Fruit fly (Drosophila melanogaster) whole organism, embryonic: ENCODE results near the gene CG14958.

Source experiments
- Blimp-1 ChIP-seq: fragments of 200-800 bp; sonication (Bioruptor generic); optimal IDR thresholded peaks from 3 replicates; lab custom pipeline; 2018; ENCODE audit warnings: missing biosample characterization, missing genetic modification characterization, mild to moderate bottlenecking, moderate library complexity, missing genetic modification reagents
- CG10979 ChIP-seq: fragments of 200-800 bp; sonication (Bioruptor generic); optimal IDR thresholded peaks from 2 replicates; lab custom pipeline; 2018; ENCODE audit warnings: missing biosample characterization, mild to moderate bottlenecking, missing genetic modification characterization, moderate library complexity
- CG11398 ChIP-seq: fragments of 200-800 bp; sonication (Bioruptor generic); optimal IDR thresholded peaks from 2 replicates; lab custom pipeline; 2016; ENCODE audit warnings: missing biosample characterization, missing genetic modification characterization
- CG12155 ChIP-seq: fragments of 200-800 bp; sonication (Bioruptor generic); optimal IDR thresholded peaks from 3 replicates; lab custom pipeline; 2016; ENCODE audit warnings: missing biosample characterization, missing genetic modification characterization
- CG12299 ChIP-seq: fragments of 200-800 bp; sonication (Bioruptor generic); optimal IDR thresholded peaks from 2 replicates; lab custom pipeline; 2018; ENCODE audit warnings: missing biosample characterization, mild to moderate bottlenecking, missing genetic modification characterization
- CG15479 ChIP-seq: fragments of 200-800 bp; sonication (Bioruptor generic); optimal IDR thresholded peaks from 3 replicates; lab custom pipeline; 2019; ENCODE audit warnings: missing biosample characterization, mild to moderate bottlenecking, missing genetic modification characterization, moderate library complexity
- CG17802 ChIP-seq: fragments of 200-800 bp; sonication (Bioruptor generic); optimal IDR thresholded peaks from 2 replicates; lab custom pipeline; 2018; ENCODE audit warnings: missing biosample characterization, mild to moderate bottlenecking, missing genetic modification characterization, moderate library complexity
- CG18011 ChIP-seq: fragments of 200-800 bp; sonication (Bioruptor generic); optimal IDR thresholded peaks from 2 replicates; lab custom pipeline; 2017; ENCODE audit warnings: missing biosample characterization, missing genetic modification characterization, mild to moderate bottlenecking, moderate library complexity, missing genotype
- CG18764 ChIP-seq: fragments of 200-800 bp; sonication (Bioruptor generic); optimal IDR thresholded peaks from 3 replicates; lab custom pipeline; 2016; ENCODE audit warnings: missing biosample characterization, missing genetic modification characterization
- CG2129 ChIP-seq: fragments of 200-800 bp; sonication (Bioruptor generic); IDR thresholded peaks from 2 replicates; pipeline ENCODE4 v1.3.6; 2022; ENCODE audit warnings: missing biosample characterization, missing genetic modification characterization; ENCODE audit not compliant: partially characterized antibody
- CG3281 ChIP-seq: fragments of 200-800 bp; sonication (Bioruptor generic); optimal IDR thresholded peaks from 3 replicates; lab custom pipeline; 2017; ENCODE audit warnings: missing biosample characterization, mild to moderate bottlenecking, missing genetic modification characterization
- CG34422 ChIP-seq: fragments of 200-800 bp; sonication (Bioruptor generic); IDR thresholded peaks from 3 replicates; pipeline ENCODE4 v1.3.6; 2022; ENCODE audit warnings: missing biosample characterization, missing genetic modification characterization
- CG42726 ChIP-seq: fragments of 200-800 bp; sonication (Bioruptor generic); IDR thresholded peaks from 2 replicates; pipeline ENCODE4 v1.3.6; 2022; ENCODE audit warnings: missing biosample characterization, missing genetic modification characterization; ENCODE audit not compliant: partially characterized antibody
- CG4328 ChIP-seq: fragments of 200-800 bp; sonication (Bioruptor generic); optimal IDR thresholded peaks from 3 replicates; lab custom pipeline; 2017; ENCODE audit warnings: missing biosample characterization, missing genetic modification reagents, missing genetic modification characterization
- CG8478 ChIP-seq: fragments of >200 bp; optimal IDR thresholded peaks from 2 replicates; lab custom pipeline; 2018
- CG8944 ChIP-seq: fragments of 200-800 bp; sonication (Bioruptor generic); optimal IDR thresholded peaks from 3 replicates; lab custom pipeline; 2016; ENCODE audit warnings: missing biosample characterization, missing genetic modification characterization
- CG9797 ChIP-seq: fragments of 200-800 bp; sonication (Bioruptor generic); optimal IDR thresholded peaks from 3 replicates; lab custom pipeline; 2018; ENCODE audit warnings: missing biosample characterization, mild to moderate bottlenecking, missing genetic modification characterization
- Elba2 ChIP-seq: fragments of 200-800 bp; sonication (Bioruptor generic); optimal IDR thresholded peaks from 3 replicates; lab custom pipeline; 2016; ENCODE audit warnings: missing biosample characterization, missing genetic modification characterization
- HLH54F ChIP-seq: fragments of 200-800 bp; sonication (Bioruptor generic); optimal IDR thresholded peaks from 3 replicates; lab custom pipeline; 2016; ENCODE audit warnings: missing biosample characterization, missing genetic modification characterization
- Hey ChIP-seq: fragments of 200-800 bp; sonication (Bioruptor generic); optimal IDR thresholded peaks from 3 replicates; lab custom pipeline; 2018; ENCODE audit warnings: missing biosample characterization, mild to moderate bottlenecking, missing genetic modification characterization
- HmgD ChIP-seq: fragments of 200-800 bp; sonication (Bioruptor generic); optimal IDR thresholded peaks from 3 replicates; lab custom pipeline; 2016; ENCODE audit warnings: missing biosample characterization, missing genetic modification characterization
- HmgZ ChIP-seq: fragments of 200-800 bp; sonication (Bioruptor generic); optimal IDR thresholded peaks from 2 replicates; lab custom pipeline; 2018; ENCODE audit warnings: missing biosample characterization, mild to moderate bottlenecking, missing genetic modification characterization
- Mes4 ChIP-seq: fragments of 200-800 bp; sonication (Bioruptor generic); optimal IDR thresholded peaks from 2 replicates; lab custom pipeline; 2016; ENCODE audit warnings: missing biosample characterization, missing genetic modification characterization
- Pdp1 ChIP-seq, 2 experiments: fragments of 200-800 bp; sonication (Bioruptor generic); optimal IDR thresholded peaks; 3 replicates each; lab custom pipeline; 2016; ENCODE audit warnings: missing biosample characterization in 2 of 2, missing genetic modification characterization in 2 of 2, mild to moderate bottlenecking in 1 of 2, moderate library complexity in 1 of 2
- Ssrp ChIP-seq: fragments of 200-800 bp; sonication (Bioruptor generic); optimal IDR thresholded peaks from 2 replicates; lab custom pipeline; 2018; ENCODE audit warnings: missing biosample characterization, mild to moderate bottlenecking, missing genetic modification characterization, moderate library complexity
- YL-1 ChIP-seq: fragments of 200-800 bp; sonication (Bioruptor generic); optimal IDR thresholded peaks from 3 replicates; lab custom pipeline; 2017; ENCODE audit warnings: missing biosample characterization, mild to moderate bottlenecking, missing genetic modification characterization
- bigmax ChIP-seq: fragments of 200-800 bp; sonication (Bioruptor generic); optimal IDR thresholded peaks from 2 replicates; lab custom pipeline; 2018; ENCODE audit warnings: missing biosample characterization, mild to moderate bottlenecking, missing genetic modification characterization
- cas ChIP-seq: fragments of 200-800 bp; sonication (Bioruptor generic); IDR thresholded peaks from 2 replicates; pipeline ENCODE4 v1.3.6; 2022; ENCODE audit warnings: missing biosample characterization, missing genetic modification characterization
- cg ChIP-seq: fragments of 200-800 bp; sonication (Bioruptor generic); optimal IDR thresholded peaks from 3 replicates; lab custom pipeline; 2019; ENCODE audit warnings: missing biosample characterization, mild to moderate bottlenecking, missing genetic modification characterization, moderate library complexity
- chinmo ChIP-seq: fragments of 200-800 bp; sonication (Bioruptor generic); IDR thresholded peaks from 4 replicates; pipeline ENCODE4 v1.3.6; 2022; ENCODE audit warnings: missing biosample characterization, missing genetic modification characterization; ENCODE audit not compliant: partially characterized antibody
- crol ChIP-seq: fragments of 200-800 bp; sonication (Bioruptor generic); IDR thresholded peaks from 2 replicates; pipeline ENCODE4 v1.3.6; 2022; ENCODE audit warnings: missing biosample characterization, missing genetic modification characterization
- disco-r ChIP-seq: fragments of 200-800 bp; sonication (Bioruptor generic); optimal IDR thresholded peaks from 2 replicates; lab custom pipeline; 2016; ENCODE audit warnings: missing biosample characterization, missing genetic modification characterization
- dpn ChIP-seq, 2 experiments: fragments of 200-800 bp; sonication (Bioruptor generic); optimal IDR thresholded peaks; 3 replicates each; lab custom pipeline; 2016; ENCODE audit warnings: missing biosample characterization in 2 of 2, missing genetic modification characterization in 2 of 2
- eve ChIP-seq, 2 experiments: fragments of >200 bp; optimal IDR thresholded peaks; 2 replicates each; lab custom pipeline; 2017; ENCODE audit warnings: missing biosample characterization in 2 of 2, missing genetic modification characterization in 2 of 2
- gcm ChIP-seq: fragments of 200-800 bp; sonication (Bioruptor generic); optimal IDR thresholded peaks from 2 replicates; lab custom pipeline; 2019; ENCODE audit warnings: missing biosample characterization, mild to moderate bottlenecking, missing genetic modification characterization, moderate library complexity
- gsb-n ChIP-seq: fragments of 200-800 bp; sonication (Bioruptor generic); optimal IDR thresholded peaks from 3 replicates; lab custom pipeline; 2018; ENCODE audit warnings: missing biosample characterization, mild to moderate bottlenecking, missing genetic modification characterization
- gt ChIP-seq: fragments of 200-800 bp; sonication (Bioruptor generic); IDR thresholded peaks from 2 replicates; pipeline ENCODE4 v1.3.6; 2022; ENCODE audit warnings: missing biosample characterization, missing genetic modification characterization
- h ChIP-seq: fragments of >200 bp; optimal IDR thresholded peaks from 2 replicates; lab custom pipeline; 2017
- lbe ChIP-seq: fragments of 200-800 bp; sonication (Bioruptor generic); optimal IDR thresholded peaks from 2 replicates; lab custom pipeline; 2016; ENCODE audit warnings: missing biosample characterization, mild to moderate bottlenecking, missing genetic modification characterization
- nom ChIP-seq: fragments of 200-800 bp; sonication (Bioruptor generic); optimal IDR thresholded peaks from 2 replicates; lab custom pipeline; 2017; ENCODE audit warnings: missing biosample characterization, missing genetic modification characterization, mild to moderate bottlenecking, moderate library complexity, missing genetic modification reagents
- repo ChIP-seq: fragments of 200-800 bp; sonication (Bioruptor generic); optimal IDR thresholded peaks from 2 replicates; lab custom pipeline; 2016; ENCODE audit warnings: missing biosample characterization, missing genetic modification characterization
- slou ChIP-seq: fragments of 200-800 bp; sonication (Bioruptor generic); optimal IDR thresholded peaks from 3 replicates; lab custom pipeline; 2016; ENCODE audit warnings: missing biosample characterization, missing genetic modification characterization
- sna ChIP-seq: fragments of 200-800 bp; sonication (Bioruptor generic); IDR thresholded peaks from 2 replicates; pipeline ENCODE4 v1.3.6; 2022; ENCODE audit warnings: missing biosample characterization, missing genetic modification characterization; ENCODE audit not compliant: partially characterized antibody
- stwl ChIP-seq: fragments of 200-800 bp; sonication (Bioruptor generic); optimal IDR thresholded peaks from 3 replicates; lab custom pipeline; 2018; ENCODE audit warnings: missing biosample characterization, mild to moderate bottlenecking, missing genetic modification characterization, moderate library complexity
- sug ChIP-seq: fragments of 200-800 bp; optimal IDR thresholded peaks from 2 replicates; lab custom pipeline; 2019; ENCODE audit warnings: missing biosample characterization, mild to moderate bottlenecking, missing genetic modification characterization, moderate library complexity
- trem ChIP-seq: fragments of 200-800 bp; optimal IDR thresholded peaks from 3 replicates; lab custom pipeline; 2019; ENCODE audit warnings: missing biosample characterization, mild to moderate bottlenecking, missing genetic modification characterization, moderate library complexity
- twi ChIP-seq: fragments of 200-800 bp; optimal IDR thresholded peaks from 2 replicates; lab custom pipeline; 2019; ENCODE audit warnings: missing biosample characterization, mild to moderate bottlenecking, missing genetic modification characterization, moderate library complexity
- zf30C ChIP-seq: fragments of 200-800 bp; sonication (Bioruptor generic); optimal IDR thresholded peaks from 3 replicates; lab custom pipeline; 2018; ENCODE audit warnings: missing biosample characterization, mild to moderate bottlenecking, missing genetic modification characterization

Gene CG14958

dm6 chr3L:3225769-3226457 is 36.1 kb downstream of the CG14958 start (continued):
- no peak for TF ChIP-seq CG18011 (GFP tag; lab: Kevin White, UChicago)
- peak; percentile 17 for TF ChIP-seq disco-r (GFP tag; lab: Kevin White, UChicago)
- no peak for TF ChIP-seq CG9797 (GFP tag; lab: Kevin White, UChicago)
- TF ChIP-seq CG12155 (GFP tag; lab: Kevin White, UChicago): peak; percentile 19
- no peak for TF ChIP-seq repo (GFP tag; lab: Kevin White, UChicago)
- peak; percentile 8 for TF ChIP-seq YL-1 (GFP tag; lab: Kevin White, UChicago)
- TF ChIP-seq CG3281: no peak
- TF ChIP-seq HmgD (GFP tag; lab: Kevin White, UChicago): peak; percentile 16
- TF ChIP-seq CG2129 (GFP tag; lab: Robert Waterston, UW): no peak
- no peak for TF ChIP-seq CG8944 (GFP tag; lab: Kevin White, UChicago)
- TF ChIP-seq cas (GFP tag; lab: Robert Waterston, UW): no peak
- TF ChIP-seq h: no peak
- no peak for TF ChIP-seq zf30C (GFP tag; lab: Kevin White, UChicago)
- TF ChIP-seq CG15479 (GFP tag; lab: Kevin White, UChicago): peak; percentile 58
- TF ChIP-seq CG12299: no peak
- TF ChIP-seq CG17802 (tag; lab: Kevin White, UChicago): no peak
- TF ChIP-seq sna: no peak
- TF ChIP-seq CG18764 (GFP tag; lab: Kevin White, UChicago): no peak
- TF ChIP-seq dpn (GFP tag; optimal IDR thresholded peaks at IDR 0.05; lab: Kevin White, UChicago): peak in 1 of 2 experiments; percentile 17
- peak; percentile 100 for TF ChIP-seq cg (GFP tag; lab: Kevin White, UChicago)
- TF ChIP-seq CG42726 (GFP tag; lab: Robert Waterston, UW): no peak
- no peak for TF ChIP-seq HmgZ (tag; lab: Kevin White, UChicago)
- TF ChIP-seq CG8478 (lab: Kevin White, UChicago): peak; percentile 90
- TF ChIP-seq, all 482 proteins: peak for 48

- no peak for TF ChIP-seq bigmax (GFP tag; lab: Kevin White, UChicago)
- peak in 1 of 2 experiments; percentile 41 for TF ChIP-seq Pdp1 (GFP tag; optimal IDR thresholded peaks at IDR 0.05; lab: Kevin White, UChicago)
- TF ChIP-seq gsb-n (tag; lab: Kevin White, UChicago): no peak
- no peak for TF ChIP-seq stwl
- TF ChIP-seq CG11398 (GFP tag; lab: Kevin White, UChicago): no peak
- TF ChIP-seq lbe: no peak
- TF ChIP-seq CG15479 (GFP tag; lab: Kevin White, UChicago): peak; percentile 22
- peak; percentile 46 for TF ChIP-seq twi (tag; lab: Kevin White, UChicago)
- TF ChIP-seq gt (GFP tag; lab: Robert Waterston, UW): no peak
- TF ChIP-seq HLH54F (GFP tag; lab: Kevin White, UChicago): no peak
- TF ChIP-seq slou (GFP tag; lab: Kevin White, UChicago): no peak
- TF ChIP-seq chinmo (GFP tag; lab: Robert Waterston, UW): 0 out of 4 replicates have a peak, but pooled peaks have one; percentile 84
- no peak for TF ChIP-seq eve (GFP tag; optimal IDR thresholded peaks at IDR 0.05; lab: Kevin White, UChicago)
- no peak for TF ChIP-seq Elba2 (GFP tag; lab: Kevin White, UChicago)
- no peak for TF ChIP-seq CG4328 (GFP tag; lab: Kevin White, UChicago)
- TF ChIP-seq crol (GFP tag; lab: Robert Waterston, UW): peak; percentile 82
- no peak for TF ChIP-seq Blimp-1 (GFP tag; lab: Kevin White, UChicago)
- no peak for TF ChIP-seq trem (tag; lab: Kevin White, UChicago)
- TF ChIP-seq Mes4 (GFP tag; lab: Kevin White, UChicago): no peak
- no peak for TF ChIP-seq Hey
- peak; percentile 4; the same call in 1 of the 3 replicates for TF ChIP-seq CG34422 (GFP tag; lab: Robert Waterston, UW)
- peak; percentile 74 for TF ChIP-seq gcm (GFP tag; lab: Kevin White, UChicago)
- peak; percentile 92 for TF ChIP-seq cg (GFP tag; lab: Kevin White, UChicago)
- no peak for TF ChIP-seq Ssrp
- no peak for TF ChIP-seq CG8944 (GFP tag; lab: Kevin White, UChicago)
- TF ChIP-seq sug (tag; lab: Kevin White, UChicago): peak; percentile 48
- TF ChIP-seq CG10979: no peak
- TF ChIP-seq CG8478 (lab: Kevin White, UChicago): peak; percentile 52
- no peak for TF ChIP-seq disco-r (GFP tag; lab: Kevin White, UChicago)
- TF ChIP-seq nom (GFP tag; lab: Kevin White, UChicago): no peak
These were observed 36.6 kb downstream of the CG14958 start for dm6 chr3L:3226458-3226783.
